Fruit fly (Drosophila melanogaster) whole organism, embryonic: ENCODE results near the gene ci.
A peak's percentile ranks its signal among the peaks of the same experiment; 100 is the strongest.

ENCODE experiments used
- Antp ChIP-seq: fragments of 200-800 bp; sonication (Bioruptor generic); optimal IDR thresholded peaks from 3 replicates; lab custom pipeline; 2016; ENCODE audit warnings: missing biosample characterization, missing genetic modification characterization
- BEAF-32 ChIP-seq: fragments of 200-800 bp; sonication (Bioruptor generic); optimal IDR thresholded peaks from 3 replicates; lab custom pipeline; 2017; ENCODE audit warnings: missing biosample characterization, missing genetic modification characterization, mild to moderate bottlenecking, moderate library complexity, missing genetic modification reagents
- CG1024 ChIP-seq: fragments of 200-800 bp; sonication (Bioruptor generic); IDR thresholded peaks from 2 replicates; pipeline ENCODE4 v1.3.6; 2022; ENCODE audit warnings: missing biosample characterization, missing genetic modification characterization
- CG11560 ChIP-seq: fragments of 200-800 bp; sonication (Bioruptor generic); IDR thresholded peaks from 3 replicates; pipeline ENCODE4 v1.3.6; 2022; ENCODE audit warnings: missing biosample characterization, missing genetic modification characterization
- CG12219 ChIP-seq: fragments of 200-800 bp; sonication (Bioruptor generic); optimal IDR thresholded peaks from 3 replicates; lab custom pipeline; 2018; ENCODE audit warnings: missing biosample characterization, mild to moderate bottlenecking, missing genetic modification characterization
- CG12659 ChIP-seq: fragments of 200-800 bp; sonication (Bioruptor generic); optimal IDR thresholded peaks from 3 replicates; lab custom pipeline; 2017; ENCODE audit warnings: mild to moderate bottlenecking, missing biosample characterization, missing genetic modification reagents, missing genetic modification characterization
- CG14710 ChIP-seq: fragments of 200-800 bp; sonication (Bioruptor generic); optimal IDR thresholded peaks from 3 replicates; lab custom pipeline; 2019; ENCODE audit warnings: missing biosample characterization, mild to moderate bottlenecking, missing genetic modification characterization, moderate library complexity
- CG1647 ChIP-seq: fragments of 200-800 bp; sonication (Bioruptor generic); optimal IDR thresholded peaks from 3 replicates; lab custom pipeline; 2016; ENCODE audit warnings: missing biosample characterization, missing genetic modification characterization
- CG16779 ChIP-seq: fragments of 200-800 bp; sonication (Bioruptor generic); IDR thresholded peaks from 2 replicates; pipeline ENCODE4 v1.3.6; 2022; ENCODE audit warnings: missing biosample characterization, missing genetic modification characterization
- CG17361 ChIP-seq: fragments of 200-800 bp; sonication (Bioruptor generic); IDR thresholded peaks from 3 replicates; pipeline ENCODE4 v1.3.6; 2022; ENCODE audit warnings: missing biosample characterization, missing genetic modification characterization
- CG42726 ChIP-seq: fragments of 200-800 bp; sonication (Bioruptor generic); IDR thresholded peaks from 2 replicates; pipeline ENCODE4 v1.3.6; 2022; ENCODE audit warnings: missing biosample characterization, missing genetic modification characterization; ENCODE audit not compliant: partially characterized antibody
- CG6654 ChIP-seq: fragments of 200-800 bp; sonication (Bioruptor generic); optimal IDR thresholded peaks from 2 replicates; lab custom pipeline; 2017; ENCODE audit warnings: missing biosample characterization, mild to moderate bottlenecking, missing genetic modification characterization
- CG7745 ChIP-seq: fragments of 200-800 bp; sonication (Bioruptor generic); optimal IDR thresholded peaks from 2 replicates; lab custom pipeline; 2018; ENCODE audit warnings: missing biosample characterization, mild to moderate bottlenecking, missing genetic modification characterization, moderate library complexity
- CG7987 ChIP-seq: fragments of 200-800 bp; sonication (Bioruptor generic); optimal IDR thresholded peaks from 2 replicates; lab custom pipeline; 2018; ENCODE audit warnings: missing biosample characterization, mild to moderate bottlenecking, missing genetic modification characterization, moderate library complexity
- CrebB ChIP-seq: fragments of 200-800 bp; sonication (Bioruptor generic); optimal IDR thresholded peaks from 3 replicates; lab custom pipeline; 2018; ENCODE audit warnings: missing biosample characterization, mild to moderate bottlenecking, missing genetic modification characterization
- Doc3 ChIP-seq: fragments of 200-800 bp; sonication (Bioruptor generic); IDR thresholded peaks from 3 replicates; pipeline ENCODE4 v1.3.6; 2022; ENCODE audit warnings: missing biosample characterization, missing genetic modification characterization; ENCODE audit not compliant: partially characterized antibody
- E2f2 ChIP-seq: fragments of 200-800 bp; sonication (Bioruptor generic); IDR thresholded peaks from 2 replicates; pipeline ENCODE4 v1.3.6; 2022; ENCODE audit warnings: missing biosample characterization, missing genetic modification characterization
- HLH4C ChIP-seq: fragments of 200-800 bp; sonication (Bioruptor generic); IDR thresholded peaks from 3 replicates; pipeline ENCODE4 v1.3.6; 2022; ENCODE audit warnings: missing biosample characterization, missing genetic modification characterization; ENCODE audit not compliant: partially characterized antibody
- Hand ChIP-seq: fragments of 200-800 bp; sonication (Bioruptor generic); optimal IDR thresholded peaks from 2 replicates; lab custom pipeline; 2017; ENCODE audit warnings: mild to moderate bottlenecking, missing biosample characterization, missing genetic modification reagents, missing genetic modification characterization
- Lpt ChIP-seq: fragments of >200 bp; optimal IDR thresholded peaks from 2 replicates; lab custom pipeline; 2018; ENCODE audit warnings: missing biosample characterization, missing genetic modification characterization
- MTF-1 ChIP-seq: fragments of 200-800 bp; sonication (Bioruptor generic); optimal IDR thresholded peaks from 2 replicates; lab custom pipeline; 2018; ENCODE audit warnings: missing biosample characterization, mild to moderate bottlenecking, missing genetic modification characterization, borderline replicate concordance
- Med ChIP-seq: fragments of 200-800 bp; sonication (Bioruptor generic); peaks from one replicate; lab custom pipeline; 2016; ENCODE audit warnings: missing biosample characterization, missing genetic modification characterization, mild to moderate bottlenecking, inconsistent platforms, moderate library complexity
- NfI ChIP-seq: fragments of 200-800 bp; sonication (Bioruptor generic); optimal IDR thresholded peaks from 3 replicates; lab custom pipeline; 2018; ENCODE audit warnings: missing biosample characterization, mild to moderate bottlenecking, missing genetic modification characterization, moderate library complexity
- Oaz ChIP-seq: fragments of 200-800 bp; sonication (Bioruptor generic); IDR thresholded peaks from 2 replicates; pipeline ENCODE4 v1.3.6; 2022; ENCODE audit warnings: missing biosample characterization, missing genetic modification characterization
- PHDP ChIP-seq: fragments of 200-800 bp; sonication (Bioruptor generic); optimal IDR thresholded peaks from 3 replicates; lab custom pipeline; 2018; ENCODE audit warnings: missing biosample characterization, mild to moderate bottlenecking, missing genetic modification characterization, moderate library complexity
- Ravus ChIP-seq: fragments of 200-800 bp; sonication (Bioruptor generic); IDR thresholded peaks from 2 replicates; pipeline ENCODE4 v1.3.6; 2022; ENCODE audit warnings: missing biosample characterization, missing genetic modification characterization
- Rfx ChIP-seq: fragments of 200-800 bp; sonication (Bioruptor generic); IDR thresholded peaks from 2 replicates; pipeline ENCODE4 v1.3.6; 2022; ENCODE audit warnings: missing biosample characterization, missing genetic modification characterization
- YL-1 ChIP-seq: fragments of 200-800 bp; sonication (Bioruptor generic); optimal IDR thresholded peaks from 3 replicates; lab custom pipeline; 2017; ENCODE audit warnings: missing biosample characterization, mild to moderate bottlenecking, missing genetic modification characterization
- bowl ChIP-seq: fragments of 200-800 bp; sonication (Bioruptor generic); IDR thresholded peaks from 2 replicates; pipeline ENCODE4 v1.3.6; 2022; ENCODE audit warnings: missing biosample characterization, missing genetic modification characterization
- cwo ChIP-seq: fragments of 200-800 bp; sonication (Bioruptor generic); optimal IDR thresholded peaks from 3 replicates; lab custom pipeline; 2017; ENCODE audit warnings: missing biosample characterization, missing genetic modification characterization, mild to moderate bottlenecking, moderate library complexity, missing genetic modification reagents
- dimm ChIP-seq: fragments of 200-800 bp; sonication (Bioruptor generic); IDR thresholded peaks from 2 replicates; pipeline ENCODE4 v1.3.6; 2022; ENCODE audit warnings: missing biosample characterization, missing genetic modification characterization
- ewg ChIP-seq: fragments of 200-800 bp; sonication (Bioruptor generic); optimal IDR thresholded peaks from 3 replicates; lab custom pipeline; 2017; ENCODE audit warnings: mild to moderate bottlenecking, missing biosample characterization, missing genetic modification reagents, missing genetic modification characterization
- gfzf ChIP-seq: fragments of 200-800 bp; sonication (Bioruptor generic); optimal IDR thresholded peaks from 2 replicates; lab custom pipeline; 2016; ENCODE audit warnings: missing biosample characterization, mild to moderate bottlenecking, missing genetic modification characterization, moderate library complexity
- hb ChIP-seq: fragments of 200-800 bp; sonication (Bioruptor generic); IDR thresholded peaks from 3 replicates; pipeline ENCODE4 v1.3.6; 2022; ENCODE audit warnings: missing biosample characterization, missing genetic modification characterization; ENCODE audit not compliant: partially characterized antibody
- hkb ChIP-seq, 2 experiments: fragments of 200-800 bp in 1 of 2; fragments of >200 bp in 1 of 2; sonication (Bioruptor generic) in 1 of 2; IDR thresholded peaks in 1 of 2; optimal IDR thresholded peaks in 1 of 2; 2 replicates each; pipeline versions ENCODE4 v1.3.6 to Lab custom; 2017 to 2022; ENCODE audit warnings: missing biosample characterization in 1 of 2, missing genetic modification characterization in 1 of 2
- insv ChIP-seq, 2 experiments: fragments of 200-800 bp; sonication (Bioruptor generic); optimal IDR thresholded peaks; 3 replicates each; lab custom pipeline; 2016 to 2018; ENCODE audit warnings: missing biosample characterization in 2 of 2, missing genetic modification characterization in 2 of 2
- lbe ChIP-seq: fragments of 200-800 bp; sonication (Bioruptor generic); optimal IDR thresholded peaks from 2 replicates; lab custom pipeline; 2016; ENCODE audit warnings: missing biosample characterization, mild to moderate bottlenecking, missing genetic modification characterization
- lola ChIP-seq, 3 experiments: fragments of >200 bp in 2 of 3; fragments of 200-800 bp in 1 of 3; sonication (Bioruptor generic) in 1 of 3; optimal IDR thresholded peaks; 2 replicates each; lab custom pipeline; 2017 to 2019; ENCODE audit warnings: missing biosample characterization in 3 of 3, missing genetic modification characterization in 3 of 3, mild to moderate bottlenecking in 1 of 3, moderate library complexity in 1 of 3
- otp ChIP-seq: fragments of 200-800 bp; sonication (Bioruptor generic); IDR thresholded peaks from 3 replicates; pipeline ENCODE4, ENCODE4 v1.3.6; 2022; ENCODE audit warnings: missing biosample characterization, missing genetic modification characterization
- pfk ChIP-seq: fragments of 200-800 bp; sonication (Bioruptor generic); optimal IDR thresholded peaks from 2 replicates; lab custom pipeline; 2018; ENCODE audit warnings: missing biosample characterization, mild to moderate bottlenecking, missing genetic modification characterization, moderate library complexity
- pnt ChIP-seq: fragments of 200-800 bp; sonication (Bioruptor generic); optimal IDR thresholded peaks from 3 replicates; lab custom pipeline; 2016; ENCODE audit warnings: missing biosample characterization, missing genetic modification characterization
- pros ChIP-seq: fragments of 200-800 bp; sonication (Bioruptor generic); optimal IDR thresholded peaks from 3 replicates; lab custom pipeline; 2019; ENCODE audit warnings: missing biosample characterization, mild to moderate bottlenecking, missing genetic modification characterization, moderate library complexity
- pum ChIP-seq: fragments of 200-800 bp; sonication (Bioruptor generic); optimal IDR thresholded peaks from 2 replicates; lab custom pipeline; 2016; ENCODE audit warnings: missing biosample characterization, missing genetic modification characterization
- sima ChIP-seq: fragments of 200-800 bp; sonication (Bioruptor generic); optimal IDR thresholded peaks from 2 replicates; lab custom pipeline; 2016; ENCODE audit warnings: missing biosample characterization, missing genetic modification characterization
- sna ChIP-seq: fragments of 200-800 bp; sonication (Bioruptor generic); IDR thresholded peaks from 2 replicates; pipeline ENCODE4 v1.3.6; 2022; ENCODE audit warnings: missing biosample characterization, missing genetic modification characterization; ENCODE audit not compliant: partially characterized antibody
- sr ChIP-seq: fragments of 200-800 bp; sonication (Bioruptor generic); IDR thresholded peaks from 3 replicates; pipeline ENCODE4 v1.3.6; 2022; ENCODE audit warnings: missing biosample characterization, missing genetic modification characterization
- wor ChIP-seq: fragments of 200-800 bp; sonication (Bioruptor generic); IDR thresholded peaks from 2 replicates; pipeline ENCODE4 v1.3.6; 2022; ENCODE audit warnings: missing biosample characterization, missing genetic modification characterization

ci gene

dm6 chr4:68949-69742 is 12.3 kb upstream of the ci start, which contains the start of gene pan (continued):
- TF ChIP-seq bowl (GFP tag; lab: Robert Waterston, UW) (no peak), pnt (GFP tag; lab: Kevin White, UChicago) (no peak), sna (peak; percentile 92), CG11560 (tag; lab: Robert Waterston, UW) (peak; percentile 98; the same call in 2 of the 3 replicates), lbe (peak; percentile 58), ewg (GFP tag; lab: Kevin White, UChicago) (no peak), cwo (GFP tag; lab: Kevin White, UChicago) (peak; percentile 33), CG7745 (tag; lab: Kevin White, UChicago) (peak; percentile 20), PHDP (no peak), YL-1 (GFP tag; lab: Kevin White, UChicago) (peak; percentile 67), Oaz (GFP tag; lab: Robert Waterston, UW) (no peak), BEAF-32 (GFP tag; lab: Kevin White, UChicago) (peak; percentile 78), NfI (GFP tag; lab: Kevin White, UChicago) (no peak), Ravus (GFP tag; lab: Robert Waterston, UW) (no peak), otp (no peak), E2f2 (GFP tag; lab: Robert Waterston, UW) (peak; percentile 63), CG12659 (peak; percentile 64), CG42726 (GFP tag; lab: Robert Waterston, UW) (no peak; the same call in 1 of the 2 replicates), wor (GFP tag; lab: Robert Waterston, UW) (no peak), MTF-1 (no peak), CG1024 (GFP tag; lab: Robert Waterston, UW) (no peak), sr (GFP tag; lab: Robert Waterston, UW) (no peak), Antp (GFP tag; lab: Kevin White, UChicago) (no peak), HLH4C (GFP tag; lab: Robert Waterston, UW) (peak; percentile 97), CG17361 (GFP tag; lab: Robert Waterston, UW) (no peak), insv (GFP tag; optimal IDR thresholded peaks at IDR 0.05; lab: Kevin White, UChicago) (peak in 1 of 2 experiments; percentile 32), gfzf (GFP tag; lab: Kevin White, UChicago) (peak; percentile 34), Med (GFP tag; lab: Kevin White, UChicago) (peak; percentile 17), pros (GFP tag; lab: Kevin White, UChicago) (peak; percentile 28), CG1647 (GFP tag; lab: Kevin White, UChicago) (no peak)
- TF ChIP-seq, all 482 proteins: peak for 98

- TF ChIP-seq CG7987 (peak; percentile 63), CG14710 (tag; lab: Kevin White, UChicago) (no peak), CG12219 (GFP tag; lab: Kevin White, UChicago) (no peak), hkb (optimal IDR thresholded peaks at IDR 0.05; lab: Kevin White, UChicago) (no peak), hkb (GFP tag; IDR thresholded peaks at IDR 0.05; lab: Robert Waterston, UW) (0 out of 2 replicates have a peak, but pooled peaks have one; percentile 18), pfk (GFP tag; lab: Kevin White, UChicago) (peak; percentile 15), CrebB (tag; lab: Kevin White, UChicago) (no peak), Doc3 (GFP tag; lab: Robert Waterston, UW) (no peak), Hand (no peak), Lpt (GFP tag; lab: Kevin White, UChicago) (no peak), pum (GFP tag; lab: Kevin White, UChicago) (no peak), CG16779 (GFP tag; lab: Robert Waterston, UW) (no peak), hb (GFP tag; lab: Robert Waterston, UW) (no peak), dimm (GFP tag; lab: Robert Waterston, UW) (no peak), lola (GFP tag; optimal IDR thresholded peaks at IDR 0.05; lab: Kevin White, UChicago) (peak in 1 of 3 experiments; percentile 51), CG6654 (GFP tag; lab: Kevin White, UChicago) (no peak), Rfx (no peak), sima (GFP tag; lab: Kevin White, UChicago) (no peak)
Measured at dm6 chr4:68184-68948, 11.5 kb upstream of the ci start.
